Fruit fly (Drosophila melanogaster): ENCODE data around the gene vito.
A peak's percentile ranks its signal among the peaks of the same experiment; 100 is the strongest.

Gene vito

DNA sequence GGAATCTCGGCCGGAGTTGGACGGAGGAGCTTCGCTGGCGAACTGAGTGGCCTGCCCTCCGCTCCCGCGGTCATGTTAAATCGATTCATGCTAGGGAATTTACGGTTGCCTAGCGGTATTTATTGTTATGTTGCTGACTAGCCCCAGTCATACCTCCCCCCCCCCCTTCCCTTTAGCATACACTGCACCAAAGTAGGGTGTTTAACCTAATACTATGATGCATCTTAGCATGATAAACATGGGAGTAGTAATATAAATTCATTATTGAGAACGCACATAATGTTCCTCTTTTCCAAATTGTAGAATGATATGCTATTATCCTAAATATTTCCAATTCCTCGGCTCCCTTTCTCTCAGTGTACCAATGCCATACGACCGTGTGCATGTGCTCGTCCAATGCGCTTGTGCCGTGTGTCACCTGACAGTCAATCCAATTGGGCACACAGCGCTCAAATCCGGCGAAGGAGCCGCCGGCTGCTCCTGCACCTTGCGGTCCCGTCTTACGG lies 19.4 kb upstream of the vito start, which contains the start of gene Tektin-C:
Tektin-C (minus strand) TSS at position 51 of the 506 bp plus-strand sequence.
- TF ChIP-seq CG12768 (GFP tag; optimal IDR thresholded peaks at IDR 0.05) (no peak), Clk (GFP tag; optimal IDR thresholded peaks at IDR 0.05) (no peak), CG5204 (GFP tag; optimal IDR thresholded peaks at IDR 0.05) (no peak), Crg-1 (GFP tag; optimal IDR thresholded peaks at IDR 0.05) (no peak), CG33017 (tag; optimal IDR thresholded peaks at IDR 0.05) (no peak), kay (GFP tag; ENCODE audit: borderline replicate concordance) (no peak), CG11617 (GFP tag; optimal IDR thresholded peaks at IDR 0.05) (no peak), Hr96 (GFP tag; optimal IDR thresholded peaks at IDR 0.05) (no peak)

DNA sequence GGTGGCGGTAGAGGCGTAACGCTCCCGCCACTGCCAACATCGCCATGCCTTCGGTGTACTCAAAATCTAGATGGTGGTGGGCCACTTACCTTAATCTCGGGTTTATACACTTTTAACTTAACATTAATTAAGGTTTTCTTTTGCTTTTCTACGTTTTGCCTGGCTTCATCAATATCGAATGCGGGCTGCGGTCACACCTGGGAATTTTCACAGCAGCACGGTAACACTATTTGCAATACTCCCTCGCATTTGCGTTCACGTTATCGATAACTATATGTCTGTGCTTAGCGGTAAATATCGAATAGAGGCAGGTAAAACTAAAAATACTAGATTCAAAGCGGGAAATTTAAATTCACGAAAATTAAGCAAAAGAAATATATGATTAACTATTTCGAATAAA lies 16.8 kb upstream of the vito start, which contains the start of gene Bre1:
Bre1 (minus strand) TSS at position 226 of the 400 bp plus-strand sequence.
- TF ChIP-seq CG14711 (tag; optimal IDR thresholded peaks at IDR 0.05) (peak; percentile 4), bab1 (GFP tag; optimal IDR thresholded peaks at IDR 0.05) (peak; percentile 24), CG7045 (GFP tag; optimal IDR thresholded peaks at IDR 0.05) (no peak), Crg-1 (GFP tag; optimal IDR thresholded peaks at IDR 0.05) (no peak)

DNA sequence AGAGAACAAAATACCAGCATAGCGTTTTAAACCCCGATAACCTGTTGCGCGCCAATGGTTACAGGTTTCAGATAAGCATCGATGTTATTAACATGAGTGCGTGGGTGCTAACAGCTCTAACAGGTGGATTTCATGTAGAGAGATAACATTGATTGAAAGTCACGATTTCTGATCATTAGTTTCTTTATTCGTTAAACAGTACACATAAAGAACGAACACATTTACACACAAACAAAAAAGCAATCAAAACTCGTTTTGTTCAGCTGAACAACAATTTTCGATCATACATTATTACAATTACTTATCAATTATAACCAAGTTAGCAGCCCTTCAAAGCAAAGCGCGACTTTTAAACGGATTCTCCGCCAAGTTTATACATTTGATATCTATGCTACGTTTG lies 12.5 kb upstream of the vito start:
- TF ChIP-seq ovo (GFP tag; optimal IDR thresholded peaks at IDR 0.05), result no peak
- TF ChIP-seq toe (GFP tag; optimal IDR thresholded peaks at IDR 0.05), result no peak
- TF ChIP-seq CG7045 (GFP tag; optimal IDR thresholded peaks at IDR 0.05), result no peak
- no peak for TF ChIP-seq cic (GFP tag; optimal IDR thresholded peaks at IDR 0.05)
- no peak for TF ChIP-seq CG5204 (GFP tag; optimal IDR thresholded peaks at IDR 0.05)
- TF ChIP-seq tj (GFP tag; optimal IDR thresholded peaks at IDR 0.05), result no peak
- peak; percentile 37 for TF ChIP-seq CG14711 (tag; optimal IDR thresholded peaks at IDR 0.05)
- TF ChIP-seq kay (GFP tag; ENCODE audit: borderline replicate concordance), result no peak
- no peak for TF ChIP-seq Crg-1 (GFP tag; optimal IDR thresholded peaks at IDR 0.05)
- TF ChIP-seq CG33017 (tag; optimal IDR thresholded peaks at IDR 0.05), result peak; percentile 35
- TF ChIP-seq CG7101 (tag; optimal IDR thresholded peaks at IDR 0.05), result peak; percentile 29
- peak; percentile 23 for TF ChIP-seq bab1 (GFP tag; optimal IDR thresholded peaks at IDR 0.05)
- TF ChIP-seq CG12768 (GFP tag; optimal IDR thresholded peaks at IDR 0.05), result no peak

DNA sequence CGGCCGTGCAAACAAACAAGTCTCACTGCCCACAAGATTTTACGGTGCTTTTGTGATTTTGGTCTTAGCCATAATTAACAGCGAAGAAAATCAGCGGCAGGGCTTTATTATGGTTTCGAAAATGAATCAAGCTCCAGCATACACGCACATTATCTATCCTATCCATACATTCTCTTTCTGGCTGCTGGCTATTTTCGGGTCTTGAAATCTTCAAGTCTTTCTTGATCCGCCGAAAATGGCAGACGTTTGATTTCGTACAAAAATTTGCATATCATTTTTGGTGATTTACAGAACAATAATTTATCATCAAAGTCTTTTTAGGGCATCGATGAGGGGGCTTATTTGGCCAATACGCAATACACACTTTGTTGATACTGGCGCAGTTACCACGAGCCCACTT lies 11.7 kb upstream of the vito start:
- TF ChIP-seq Mnt (GFP tag; optimal IDR thresholded peaks at IDR 0.05), result no peak
- no peak for TF ChIP-seq CG7101 (tag; optimal IDR thresholded peaks at IDR 0.05)
- no peak for TF ChIP-seq tj (GFP tag; optimal IDR thresholded peaks at IDR 0.05)
- TF ChIP-seq CG14711 (tag; optimal IDR thresholded peaks at IDR 0.05), result no peak
- TF ChIP-seq CG11617 (GFP tag; optimal IDR thresholded peaks at IDR 0.05), result no peak
- TF ChIP-seq Crg-1 (GFP tag; optimal IDR thresholded peaks at IDR 0.05), result no peak

DNA sequence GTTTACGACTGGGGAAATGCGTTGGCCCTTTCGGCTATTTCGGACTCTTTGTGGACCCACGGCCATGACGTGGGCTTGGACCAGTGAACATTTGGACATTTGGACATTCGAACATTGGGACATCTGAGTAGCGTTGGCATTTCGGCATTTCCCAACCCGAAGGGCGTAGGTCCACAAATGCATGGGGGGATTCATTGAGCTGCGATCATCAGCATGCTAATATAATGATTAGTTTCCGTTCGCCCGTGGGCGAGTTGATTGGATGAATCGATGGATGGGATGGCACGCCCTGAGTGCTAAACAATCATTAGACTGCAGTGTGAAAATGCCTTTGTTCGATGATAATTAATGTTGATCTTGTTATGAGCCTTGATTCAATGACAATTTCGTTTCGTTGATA lies 10.3 kb upstream of the vito start:
- TF ChIP-seq CG1620 (GFP tag; optimal IDR thresholded peaks at IDR 0.05), result no peak
- TF ChIP-seq pad (GFP tag; optimal IDR thresholded peaks at IDR 0.05), result no peak
- TF ChIP-seq CG7101 (tag; optimal IDR thresholded peaks at IDR 0.05), result no peak
- TF ChIP-seq CG7045 (GFP tag; optimal IDR thresholded peaks at IDR 0.05), result no peak

DNA sequence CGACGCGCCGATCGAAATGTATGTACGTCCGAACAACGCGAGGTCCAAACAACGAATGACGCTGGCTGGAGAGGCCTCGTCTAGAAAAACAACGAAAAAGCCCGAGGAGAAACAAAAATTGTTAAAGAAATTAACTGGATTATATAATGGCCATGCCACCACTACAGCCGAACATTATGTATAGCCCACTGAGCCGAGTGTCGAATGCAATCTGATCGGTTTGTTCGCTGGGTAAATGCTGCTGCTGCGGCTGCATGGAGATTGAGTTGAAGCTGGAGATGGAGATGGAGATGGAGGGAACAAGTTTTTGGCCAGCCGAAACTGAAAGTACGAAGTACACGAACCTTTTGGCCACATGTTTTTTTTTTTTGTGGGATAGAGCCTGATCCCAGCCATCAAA lies 9.5 kb upstream of the vito start, which contains the start of gene Cralbp:
Cralbp (minus strand) TSS at position 115 of the 400 bp plus-strand sequence.
- TF ChIP-seq ovo (GFP tag; optimal IDR thresholded peaks at IDR 0.05) (no peak), cic (GFP tag; optimal IDR thresholded peaks at IDR 0.05) (no peak), CG12768 (GFP tag; optimal IDR thresholded peaks at IDR 0.05) (no peak), CG7101 (tag; optimal IDR thresholded peaks at IDR 0.05) (no peak), bab1 (GFP tag; optimal IDR thresholded peaks at IDR 0.05) (no peak), tj (GFP tag; optimal IDR thresholded peaks at IDR 0.05) (no peak), Crg-1 (GFP tag; optimal IDR thresholded peaks at IDR 0.05) (no peak), Mnt (GFP tag; optimal IDR thresholded peaks at IDR 0.05) (no peak), toe (GFP tag; optimal IDR thresholded peaks at IDR 0.05) (no peak), CG14711 (tag; optimal IDR thresholded peaks at IDR 0.05) (no peak), pad (GFP tag; optimal IDR thresholded peaks at IDR 0.05) (no peak), kay (GFP tag; ENCODE audit: borderline replicate concordance) (no peak)

DNA sequence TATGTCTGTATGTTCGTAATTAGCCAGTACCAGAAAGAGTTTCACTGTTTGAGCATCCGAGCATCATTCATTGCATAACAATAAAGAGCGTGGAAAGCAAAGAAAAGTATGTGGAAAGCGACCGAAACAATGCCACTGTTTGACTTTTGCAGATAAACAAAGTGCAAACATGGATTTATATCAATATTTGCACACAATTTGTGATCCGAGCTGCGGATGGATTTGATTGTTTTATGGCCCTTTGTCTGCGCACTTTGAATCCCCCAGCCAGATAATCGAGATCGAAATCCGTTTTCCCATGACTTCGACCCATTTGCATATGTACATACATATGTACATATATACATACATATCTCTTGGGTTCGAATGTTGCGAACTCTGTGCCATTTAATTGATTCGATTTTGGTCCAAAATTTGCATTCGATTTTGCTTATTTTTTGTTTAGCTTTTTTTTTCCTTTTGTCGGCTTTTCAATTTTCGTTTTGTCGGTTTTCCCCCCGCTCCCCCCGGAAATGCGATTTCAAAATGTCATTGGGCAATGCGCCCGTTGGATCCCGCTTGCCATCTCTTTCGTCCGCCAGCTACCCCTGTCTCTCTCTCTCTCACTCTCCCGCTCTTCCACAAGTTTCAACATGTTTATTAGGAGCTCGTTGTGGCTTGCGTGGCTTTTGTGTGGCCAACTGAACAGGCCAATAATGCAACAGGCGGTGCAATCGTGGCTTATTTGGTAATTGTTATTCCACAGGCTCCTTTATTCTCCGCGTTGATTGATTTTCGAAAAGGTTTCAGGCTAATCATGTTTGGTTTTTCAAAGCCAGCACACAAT lies 8.3 kb upstream of the vito start:
- TF ChIP-seq tj (GFP tag; optimal IDR thresholded peaks at IDR 0.05) (no peak), bab1 (GFP tag; optimal IDR thresholded peaks at IDR 0.05) (no peak), cic (GFP tag; optimal IDR thresholded peaks at IDR 0.05) (no peak), CG1620 (GFP tag; optimal IDR thresholded peaks at IDR 0.05) (no peak), Crg-1 (GFP tag; optimal IDR thresholded peaks at IDR 0.05) (no peak), kay (GFP tag; ENCODE audit: borderline replicate concordance) (no peak), CG14711 (tag; optimal IDR thresholded peaks at IDR 0.05) (no peak), ovo (GFP tag; optimal IDR thresholded peaks at IDR 0.05) (no peak), cnc (optimal IDR thresholded peaks at IDR 0.05) (no peak), CG12768 (GFP tag; optimal IDR thresholded peaks at IDR 0.05) (no peak), CG11617 (GFP tag; optimal IDR thresholded peaks at IDR 0.05) (no peak), CG5204 (GFP tag; optimal IDR thresholded peaks at IDR 0.05) (no peak), Hr96 (GFP tag; optimal IDR thresholded peaks at IDR 0.05) (no peak)
